Worm (Caenorhabditis elegans) whole organism, mixed stage, embryonic: Measurements from ENCODE around the gene hum-4.

Experiments used
- M03D4.4 ChIP-seq: sonication (generic microtip); optimal IDR thresholded peaks from 2 replicates; lab custom pipeline; 2017; ENCODE audit warnings: mild to moderate bottlenecking, missing genetic modification characterization, missing compliant biosample characterization
- bed-3 ChIP-seq: fragments of 200-800 bp; sonication (Bioruptor generic); optimal IDR thresholded peaks from 3 replicates; lab custom pipeline; 2018; ENCODE audit warnings: mild to moderate bottlenecking, missing genetic modification characterization, moderate library complexity, missing compliant biosample characterization
- blmp-1 ChIP-seq: fragments of 150-350 bp; optimal IDR thresholded peaks from 2 replicates; lab custom pipeline; 2014; ENCODE audit warnings: missing biosample characterization, missing genetic modification characterization
- ceh-39 ChIP-seq: fragments of 150-350 bp; optimal IDR thresholded peaks from 2 replicates; lab custom pipeline; 2014; ENCODE audit warnings: missing biosample characterization, missing genetic modification characterization
- ceh-43 ChIP-seq: fragments of 200-800 bp; sonication (Bioruptor generic); optimal IDR thresholded peaks from 2 replicates; lab custom pipeline; 2018; ENCODE audit warnings: mild to moderate bottlenecking, missing genetic modification characterization, moderate library complexity, missing compliant biosample characterization
- ceh-83 ChIP-seq: fragments of 200-800 bp; sonication (Bioruptor generic); optimal IDR thresholded peaks from 2 replicates; lab custom pipeline; 2018; ENCODE audit warnings: mild to moderate bottlenecking, missing genetic modification characterization, missing compliant biosample characterization
- ces-1 ChIP-seq: fragments of 150-350 bp; optimal IDR thresholded peaks from 2 replicates; lab custom pipeline; 2014; ENCODE audit warnings: missing biosample characterization, missing genetic modification reagents, missing genetic modification characterization
- cnd-1 ChIP-seq: fragments of 200-800 bp; sonication (Bioruptor generic); optimal IDR thresholded peaks from 2 replicates; lab custom pipeline; 2018; ENCODE audit warnings: mild to moderate bottlenecking, missing genetic modification characterization, missing compliant biosample characterization
- drap-1 ChIP-seq: fragments of 200-800 bp; sonication (Bioruptor generic); optimal IDR thresholded peaks from 3 replicates; lab custom pipeline; 2018; ENCODE audit warnings: mild to moderate bottlenecking, missing genetic modification characterization, missing compliant biosample characterization
- elt-1 ChIP-seq: sonication (generic microtip); optimal IDR thresholded peaks from 2 replicates; lab custom pipeline; 2017; ENCODE audit warnings: missing genetic modification characterization, mild to moderate bottlenecking, missing compliant biosample characterization, antibody characterized with exemption, moderate library complexity, borderline replicate concordance; ENCODE audit not compliant: insufficient read depth
- ham-2 ChIP-seq: fragments of 200-800 bp; sonication (Bioruptor generic); optimal IDR thresholded peaks from 2 replicates; lab custom pipeline; 2018; ENCODE audit warnings: mild to moderate bottlenecking, missing genetic modification characterization, missing compliant biosample characterization
- hlh-1 ChIP-seq: fragments of 150-350 bp; optimal IDR thresholded peaks from 2 replicates; lab custom pipeline; 2014; ENCODE audit warnings: missing biosample characterization, missing genetic modification reagents, missing genetic modification characterization
- lin-13 ChIP-seq: fragments of 150-350 bp; optimal IDR thresholded peaks from 2 replicates; lab custom pipeline; 2014; ENCODE audit warnings: missing biosample characterization, missing genetic modification characterization
- lin-32 ChIP-seq: fragments of 200-800 bp; sonication (Bioruptor generic); optimal IDR thresholded peaks from 2 replicates; lab custom pipeline; 2018; ENCODE audit warnings: mild to moderate bottlenecking, missing genetic modification characterization, missing compliant biosample characterization
- lsy-2 ChIP-seq: fragments of 150-350 bp; optimal IDR thresholded peaks from 2 replicates; lab custom pipeline; 2014; ENCODE audit warnings: missing biosample characterization, missing genetic modification characterization
- mab-5 ChIP-seq: fragments of 150-350 bp; optimal IDR thresholded peaks from 2 replicates; lab custom pipeline; 2014; ENCODE audit warnings: missing biosample characterization, missing genetic modification characterization
- mep-1 ChIP-seq: fragments of 150-350 bp; optimal IDR thresholded peaks from 2 replicates; lab custom pipeline; 2017; ENCODE audit warnings: missing biosample characterization, missing genetic modification reagents, missing genetic modification characterization, inconsistent platforms
- mls-2 ChIP-seq: sonication (generic microtip); optimal IDR thresholded peaks from 2 replicates; lab custom pipeline; 2016; ENCODE audit warnings: mild to moderate bottlenecking, missing genetic modification characterization, moderate library complexity, missing compliant biosample characterization
- nhr-12 ChIP-seq: fragments of 150-350 bp; optimal IDR thresholded peaks from 2 replicates; lab custom pipeline; 2014; ENCODE audit warnings: missing biosample characterization, missing genetic modification characterization
- nhr-2 ChIP-seq: fragments of 150-350 bp; optimal IDR thresholded peaks from 2 replicates; lab custom pipeline; 2014; ENCODE audit warnings: missing biosample characterization, missing genetic modification characterization
- nhr-237 ChIP-seq: fragments of 150-350 bp; optimal IDR thresholded peaks from 2 replicates; lab custom pipeline; 2014; ENCODE audit warnings: missing biosample characterization, missing genetic modification characterization
- pha-4 ChIP-seq: fragments of 150-350 bp; optimal IDR thresholded peaks from 2 replicates; lab custom pipeline; 2018; ENCODE audit warnings: missing biosample characterization, missing genetic modification reagents, missing genetic modification characterization
- sem-2 ChIP-seq: fragments of 200-800 bp; sonication (Bioruptor generic); optimal IDR thresholded peaks from 2 replicates; lab custom pipeline; 2018; ENCODE audit warnings: mild to moderate bottlenecking, missing genetic modification characterization, missing compliant biosample characterization
- snpc-4 ChIP-seq: fragments of 150-350 bp; optimal IDR thresholded peaks from 2 replicates; lab custom pipeline; 2014; ENCODE audit warnings: missing biosample characterization, missing genetic modification characterization
- sptf-1 ChIP-seq: sonication (generic microtip); optimal IDR thresholded peaks from 2 replicates; lab custom pipeline; 2017; ENCODE audit warnings: mild to moderate bottlenecking, missing genetic modification characterization, moderate library complexity, missing compliant biosample characterization
- tbx-8 ChIP-seq: fragments of 200-800 bp; sonication (Bioruptor generic); optimal IDR thresholded peaks from 2 replicates; lab custom pipeline; 2018; ENCODE audit warnings: mild to moderate bottlenecking, missing genetic modification characterization, moderate library complexity, missing compliant biosample characterization
- unc-120 ChIP-seq: sonication (generic microtip); optimal IDR thresholded peaks from 2 replicates; lab custom pipeline; 2017; ENCODE audit warnings: missing genetic modification characterization, missing compliant biosample characterization; ENCODE audit not compliant: poor library complexity, severe bottlenecking
- unc-39 ChIP-seq: fragments of 150-350 bp; optimal IDR thresholded peaks from 2 replicates; lab custom pipeline; 2014; ENCODE audit warnings: missing biosample characterization, missing genetic modification characterization
- unc-62 ChIP-seq: fragments of 150-350 bp; optimal IDR thresholded peaks from 2 replicates; lab custom pipeline; 2014; ENCODE audit warnings: missing biosample characterization, missing genetic modification reagents, missing genetic modification characterization
- zip-8 ChIP-seq: fragments of 150-350 bp; optimal IDR thresholded peaks from 2 replicates; lab custom pipeline; 2014; ENCODE audit warnings: missing biosample characterization, missing genetic modification characterization
- ztf-11 ChIP-seq: fragments of 150-350 bp; optimal IDR thresholded peaks from 2 replicates; lab custom pipeline; 2014; ENCODE audit warnings: missing biosample characterization, missing genetic modification characterization

Gene hum-4

ce11 chrX:11468814-11469213, 35.4 kb upstream of the hum-4 start:
- TF ChIP-seq drap-1 (GFP tag; lab: Kevin White, UChicago) (no peak), nhr-237 (tag; lab: Kevin White, UChicago) (no peak), snpc-4 (tag; lab: Kevin White, UChicago) (no peak), lsy-2 (no peak), lin-32 (GFP tag; lab: Kevin White, UChicago) (no peak), nhr-2 (tag; lab: Kevin White, UChicago) (no peak), elt-1 (tag; lab: Kevin White, UChicago) (no peak), nhr-12 (tag; lab: Kevin White, UChicago) (no peak), ceh-39 (no peak), ham-2 (GFP tag; lab: Kevin White, UChicago) (no peak), ztf-11 (tag; lab: Kevin White, UChicago) (no peak), unc-39 (no peak), sem-2 (no peak), lin-13 (no peak), hlh-1 (no peak), unc-62 (GFP tag; lab: Kevin White, UChicago) (no peak), ceh-83 (GFP tag; lab: Kevin White, UChicago) (no peak)
- TF ChIP-seq, all 35 proteins: peak for 0

ce11 chrX:11467320-11467732, 33.9 kb upstream of the hum-4 start:
- TF ChIP-seq unc-39: no peak
- TF ChIP-seq unc-62 (GFP tag; lab: Kevin White, UChicago): peak; percentile 24
- TF ChIP-seq tbx-8 (GFP tag; lab: Kevin White, UChicago): no peak
- no peak for TF ChIP-seq blmp-1 (tag; lab: Kevin White, UChicago)
- TF ChIP-seq ces-1 (GFP tag; lab: Kevin White, UChicago): peak; percentile 76
- TF ChIP-seq lin-32 (GFP tag; lab: Kevin White, UChicago): no peak
- no peak for TF ChIP-seq mab-5 (tag; lab: Kevin White, UChicago)
- TF ChIP-seq ceh-43 (GFP tag; lab: Kevin White, UChicago): no peak
- peak; percentile 23 for TF ChIP-seq nhr-237 (tag; lab: Kevin White, UChicago)
- no peak for TF ChIP-seq cnd-1 (tag; lab: Kevin White, UChicago)
- TF ChIP-seq lsy-2: no peak
- no peak for TF ChIP-seq lin-13
- TF ChIP-seq sptf-1 (tag; lab: Kevin White, UChicago): peak; percentile 8
- peak; percentile 21 for TF ChIP-seq bed-3 (GFP tag; lab: Kevin White, UChicago)
- no peak for TF ChIP-seq ceh-39
- TF ChIP-seq mls-2: peak; percentile 41
- TF ChIP-seq ham-2 (GFP tag; lab: Kevin White, UChicago): peak; percentile 5
- no peak for TF ChIP-seq M03D4.4 (tag; lab: Kevin White, UChicago)
- peak; percentile 90 for TF ChIP-seq unc-120
- no peak for TF ChIP-seq nhr-2 (tag; lab: Kevin White, UChicago)
- TF ChIP-seq elt-1 (tag; lab: Kevin White, UChicago): no peak

- TF ChIP-seq lin-13 (no peak), ztf-11 (tag; lab: Kevin White, UChicago) (no peak), drap-1 (GFP tag; lab: Kevin White, UChicago) (no peak), elt-1 (tag; lab: Kevin White, UChicago) (no peak), zip-8 (tag; lab: Kevin White, UChicago) (no peak)
These were observed 33.3 kb upstream of the hum-4 start for ce11 chrX:11466444-11467319.

- TF ChIP-seq ham-2 (GFP tag; lab: Kevin White, UChicago): peak; percentile 69
- TF ChIP-seq mls-2: peak; percentile 32
- TF ChIP-seq mep-1 (tag; lab: Kevin White, UChicago): peak; percentile 10
- peak; percentile 94 for TF ChIP-seq unc-120
- TF ChIP-seq ces-1 (GFP tag; lab: Kevin White, UChicago): peak; percentile 33
- peak; percentile 34 for TF ChIP-seq unc-62 (GFP tag; lab: Kevin White, UChicago)
- no peak for TF ChIP-seq mab-5 (tag; lab: Kevin White, UChicago)
- TF ChIP-seq tbx-8 (GFP tag; lab: Kevin White, UChicago): no peak
- peak; percentile 5 for TF ChIP-seq lsy-2
- TF ChIP-seq drap-1 (GFP tag; lab: Kevin White, UChicago): peak; percentile 2
- no peak for TF ChIP-seq ceh-83 (GFP tag; lab: Kevin White, UChicago)
- TF ChIP-seq pha-4 (tag; lab: Kevin White, UChicago): peak; percentile 8
These were observed 31.8 kb upstream of the hum-4 start, which contains the start of gene lin-14 for ce11 chrX:11465215-11465614. lin-14 (plus strand) TSS chrX:11465560.
